Worm (Caenorhabditis elegans): ENCODE data around the gene C18A3.11.

DNA sequence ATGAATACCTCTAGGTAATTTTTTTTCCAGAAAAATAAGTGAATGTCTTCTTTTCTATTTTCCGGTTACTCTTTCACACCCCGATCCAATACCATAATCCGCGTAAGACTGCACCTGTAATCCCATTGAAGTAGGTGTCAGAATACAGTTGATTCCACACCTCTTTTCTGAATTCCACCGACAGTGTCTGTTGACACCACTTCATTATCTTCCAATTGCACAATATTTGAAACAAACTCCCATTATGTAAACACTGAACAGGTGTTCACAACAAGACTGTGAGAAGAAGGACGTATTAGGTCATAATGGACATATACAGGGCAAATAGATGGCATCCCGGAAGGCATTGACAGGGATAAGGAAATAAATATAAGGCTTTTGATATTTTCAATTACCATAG lies 46.5 kb downstream of the C18A3.11 start:
- TF ChIP-seq unc-62 (GFP tag; optimal IDR thresholded peaks at IDR 0.05) (no peak), elt-3 (tag; optimal IDR thresholded peaks at IDR 0.05) (no peak), blmp-1 (tag; optimal IDR thresholded peaks at IDR 0.05) (no peak)

Data from whole organism, mixed stage, embryonic.